Worm (Caenorhabditis elegans): ENCODE data around the gene hlh-12.

- TF ChIP-seq him-1 (tag; optimal IDR thresholded peaks at IDR 0.05) (no peak), W03F9.2 (tag; optimal IDR thresholded peaks at IDR 0.05) (no peak), dao-5 (tag; optimal IDR thresholded peaks at IDR 0.05) (no peak)
Observed at ce11 chrIV:8449869-8450268, 29.4 kb downstream of the hlh-12 start.

Measured in whole organism, L4/young adult.